Worm (Caenorhabditis elegans): Measurements from ENCODE around the gene W07A12.8.

W07A12.8 gene

ce11 chrII:9165762-9166460 is at the start of gene W07A12.8:
Gene W07A12.8 (minus strand): TSS chrII:9165812.
- no peak for TF ChIP-seq unc-62 (GFP tag; optimal IDR thresholded peaks at IDR 0.05)

ce11 chrII:9213055-9213708 is 47.6 kb upstream of the W07A12.8 start, which contains the start of gene znfx-1:
Gene znfx-1 (plus strand): TSS chrII:9213658.
- no peak for TF ChIP-seq unc-62 (GFP tag; optimal IDR thresholded peaks at IDR 0.05)

ce11 chrII:9211684-9212083 is 46.1 kb upstream of the W07A12.8 start:
- TF ChIP-seq unc-62 (GFP tag; optimal IDR thresholded peaks at IDR 0.05) = no peak

- no peak for TF ChIP-seq unc-62 (GFP tag; optimal IDR thresholded peaks at IDR 0.05)
Measured at ce11 chrII:9210076-9210475, 44.5 kb upstream of the W07A12.8 start, which contains the start of gene ZK1067.4. Gene ZK1067.4 (plus strand): TSS chrII:9210376.

- TF ChIP-seq unc-62 (GFP tag; optimal IDR thresholded peaks at IDR 0.05) = no peak
Measured at ce11 chrII:9197212-9197611, 31.6 kb upstream of the W07A12.8 start, which contains the start of gene let-23. Gene let-23 (plus strand): TSS chrII:9197512.

- no peak for TF ChIP-seq unc-62 (GFP tag; optimal IDR thresholded peaks at IDR 0.05)
Measured at ce11 chrII:9196325-9196724, 30.7 kb upstream of the W07A12.8 start.

ce11 chrII:9194195-9194594 is 28.6 kb upstream of the W07A12.8 start, which contains the start of gene twk-4:
Gene twk-4 (minus strand): TSS chrII:9194295.
- no peak for TF ChIP-seq unc-62 (GFP tag; optimal IDR thresholded peaks at IDR 0.05)

- TF ChIP-seq unc-62 (GFP tag; optimal IDR thresholded peaks at IDR 0.05) = no peak
Measured at ce11 chrII:9190513-9191099, 25.0 kb upstream of the W07A12.8 start.

ce11 chrII:9189648-9190047 is 24.0 kb upstream of the W07A12.8 start:
- no peak for TF ChIP-seq unc-62 (GFP tag; optimal IDR thresholded peaks at IDR 0.05)

ce11 chrII:9188380-9188779 is 22.8 kb upstream of the W07A12.8 start, which contains the start of gene sym-2:
Gene sym-2 (minus strand): TSS chrII:9188480.
- no peak for TF ChIP-seq unc-62 (GFP tag; optimal IDR thresholded peaks at IDR 0.05)

ce11 chrII:9185915-9186314 is 20.3 kb upstream of the W07A12.8 start:
- TF ChIP-seq unc-62 (GFP tag; optimal IDR thresholded peaks at IDR 0.05) = no peak

- TF ChIP-seq unc-62 (GFP tag; optimal IDR thresholded peaks at IDR 0.05) = no peak
Measured at ce11 chrII:9181155-9181554, 15.5 kb upstream of the W07A12.8 start.

ce11 chrII:9178811-9179210 is 13.2 kb upstream of the W07A12.8 start:
- no peak for TF ChIP-seq unc-62 (GFP tag; optimal IDR thresholded peaks at IDR 0.05)

ce11 chrII:9177080-9177479 is 11.5 kb upstream of the W07A12.8 start, which contains the start of the genes sec-5 and pir-1:
Gene sec-5 (minus strand): TSS chrII:9177152.
Gene pir-1 (plus strand): TSS chrII:9177300.
- TF ChIP-seq unc-62 (GFP tag; optimal IDR thresholded peaks at IDR 0.05) = no peak

ce11 chrII:9176523-9176922 is 10.9 kb upstream of the W07A12.8 start:
- TF ChIP-seq unc-62 (GFP tag; optimal IDR thresholded peaks at IDR 0.05) = no peak

ce11 chrII:9173471-9173870 is 7.9 kb upstream of the W07A12.8 start:
- TF ChIP-seq unc-62 (GFP tag; optimal IDR thresholded peaks at IDR 0.05) = no peak

Measured in whole organism, dauer.